Worm (Caenorhabditis elegans) whole organism, L1 larva: ENCODE data around the gene alx-1.

Experiments used
- C16A3.4 ChIP-seq: fragments of 150-350 bp; optimal IDR thresholded peaks from 2 replicates; lab custom pipeline; 2014; ENCODE audit warnings: missing biosample characterization, missing genetic modification characterization
- aly-2 ChIP-seq: fragments of 150-350 bp; optimal IDR thresholded peaks from 2 replicates; lab custom pipeline; 2014; ENCODE audit warnings: missing biosample characterization, missing genetic modification characterization
- blmp-1 ChIP-seq: fragments of 150-350 bp; optimal IDR thresholded peaks from 2 replicates; lab custom pipeline; 2014; ENCODE audit warnings: missing biosample characterization, missing genetic modification characterization
- ceh-63 ChIP-seq: fragments of 200-800 bp; sonication (Bioruptor generic); optimal IDR thresholded peaks from 2 replicates; lab custom pipeline; 2018; ENCODE audit warnings: mild to moderate bottlenecking, missing genetic modification characterization, missing compliant biosample characterization
- ceh-8 ChIP-seq: fragments of 200-800 bp; sonication (Bioruptor generic); optimal IDR thresholded peaks from 2 replicates; lab custom pipeline; 2018; ENCODE audit warnings: mild to moderate bottlenecking, missing genetic modification characterization, moderate library complexity, missing compliant biosample characterization
- ceh-82 ChIP-seq, 3 experiments: fragments of 150-350 bp in 1 of 3; sonication (generic microtip) in 2 of 3; optimal IDR thresholded peaks; 2 replicates each; lab custom pipeline; 2014 to 2017; ENCODE audit warnings: missing biosample characterization in 3 of 3, missing genetic modification characterization in 3 of 3
- dpl-1 ChIP-seq, 3 experiments: fragments of 150-350 bp in 2 of 3; sonication (generic microtip) in 1 of 3; optimal IDR thresholded peaks; 2 replicates each; lab custom pipeline; 2014 to 2017; ENCODE audit warnings: missing biosample characterization in 3 of 3, missing genetic modification characterization in 3 of 3, missing genetic modification reagents in 3 of 3
- efl-1 ChIP-seq, 4 experiments: fragments of 150-350 bp; optimal IDR thresholded peaks in 3 of 4; peaks in 1 of 4; 1 replicate in 1 of 4; 2 replicates in 3 of 4; lab custom pipeline; 2014; ENCODE audit warnings: missing biosample characterization in 2 of 4, missing genetic modification characterization in 2 of 4, missing genetic modification reagents in 2 of 4
- egl-27 ChIP-seq, 2 experiments: fragments of 150-350 bp in 1 of 2; sonication (generic microtip); optimal IDR thresholded peaks; 3 replicates each; lab custom pipeline; 2017 to 2018; ENCODE audit warnings: missing biosample characterization in 2 of 2, missing genetic modification characterization in 2 of 2, missing genetic modification reagents in 2 of 2
- elt-2 ChIP-seq: sonication (generic microtip); optimal IDR thresholded peaks from 2 replicates; lab custom pipeline; 2016; ENCODE audit warnings: missing genetic modification characterization, mild to moderate bottlenecking, inconsistent platforms, missing compliant biosample characterization, missing genetic modification reagents
- elt-3 ChIP-seq, 6 experiments: fragments of 150-350 bp in 1 of 6; sonication (generic microtip); optimal IDR thresholded peaks; 2 replicates each; lab custom pipeline; 2017 to 2018; ENCODE audit warnings: missing biosample characterization in 6 of 6, missing genetic modification characterization in 6 of 6, inconsistent platforms in 1 of 6
- fos-1 ChIP-seq: fragments of 150-350 bp; optimal IDR thresholded peaks from 2 replicates; lab custom pipeline; 2014; ENCODE audit warnings: missing biosample characterization, missing genetic modification characterization
- hlh-17 ChIP-seq: fragments of 200-800 bp; sonication (Bioruptor generic); optimal IDR thresholded peaks from 2 replicates; lab custom pipeline; 2018; ENCODE audit warnings: missing genetic modification characterization, mild to moderate bottlenecking, missing compliant biosample characterization, moderate library complexity, borderline replicate concordance
- irx-1 ChIP-seq: sonication (generic microtip); optimal IDR thresholded peaks from 2 replicates; lab custom pipeline; 2016; ENCODE audit warnings: missing genetic modification characterization, missing compliant biosample characterization
- lin-14 ChIP-seq: fragments of 200-800 bp; sonication (Bioruptor generic); optimal IDR thresholded peaks from 2 replicates; lab custom pipeline; 2018; ENCODE audit warnings: mild to moderate bottlenecking, missing genetic modification characterization, moderate library complexity, missing compliant biosample characterization
- lin-15B ChIP-seq: fragments of 150-350 bp; sonication (generic microtip); optimal IDR thresholded peaks from 3 replicates; lab custom pipeline; 2014; ENCODE audit warnings: missing biosample characterization, missing genetic modification characterization
- lin-35 ChIP-seq, 2 experiments: fragments of 150-350 bp; optimal IDR thresholded peaks; 2 replicates each; lab custom pipeline; 2014; ENCODE audit warnings: missing biosample characterization in 2 of 2, missing genetic modification characterization in 2 of 2, missing genetic modification reagents in 2 of 2
- lsy-2 ChIP-seq, 2 experiments: fragments of 150-350 bp; optimal IDR thresholded peaks; 2 replicates each; lab custom pipeline; 2014; ENCODE audit warnings: missing biosample characterization in 2 of 2, missing genetic modification characterization in 2 of 2
- mab-9 ChIP-seq: fragments of 200-800 bp; sonication (Bioruptor generic); IDR thresholded peaks from 2 replicates; pipeline ENCODE4 v1.3.6; 2022; ENCODE audit warnings: missing genetic modification reagents, missing genetic modification characterization, missing compliant biosample characterization
- mep-1 ChIP-seq: fragments of 150-350 bp; optimal IDR thresholded peaks from 2 replicates; lab custom pipeline; 2014; ENCODE audit warnings: missing biosample characterization, missing genetic modification characterization
- nhr-12 ChIP-seq: sonication (generic microtip); optimal IDR thresholded peaks from 2 replicates; lab custom pipeline; 2017; ENCODE audit warnings: missing biosample characterization, missing genetic modification characterization
- nhr-19 ChIP-seq: fragments of 200-800 bp; sonication (Bioruptor generic); conservative IDR thresholded peaks from 2 replicates; pipeline ENCODE4 v1.3.6; 2022; ENCODE audit warnings: missing genetic modification characterization, missing compliant biosample characterization
- nhr-71 ChIP-seq: sonication (generic microtip); optimal IDR thresholded peaks from 2 replicates; lab custom pipeline; 2016; ENCODE audit warnings: mild to moderate bottlenecking, missing genetic modification characterization, moderate library complexity, missing compliant biosample characterization
- nhr-76 ChIP-seq: sonication (generic microtip); optimal IDR thresholded peaks from 2 replicates; lab custom pipeline; 2017; ENCODE audit warnings: missing biosample characterization, missing genetic modification characterization
- nhr-77 ChIP-seq: fragments of 150-350 bp; optimal IDR thresholded peaks from 2 replicates; lab custom pipeline; 2014; ENCODE audit warnings: missing biosample characterization, missing genetic modification characterization
- nhr-84 ChIP-seq: sonication (generic microtip); optimal IDR thresholded peaks from 2 replicates; lab custom pipeline; 2017; ENCODE audit warnings: missing biosample characterization, missing genetic modification characterization
- pag-3 ChIP-seq: sonication (generic microtip); optimal IDR thresholded peaks from 2 replicates; lab custom pipeline; 2017; ENCODE audit warnings: missing genetic modification characterization, mild to moderate bottlenecking, missing compliant biosample characterization, antibody characterized with exemption, borderline replicate concordance; ENCODE audit not compliant: insufficient read depth
- pqm-1 ChIP-seq: sonication (generic microtip); optimal IDR thresholded peaks from 3 replicates; lab custom pipeline; 2017; ENCODE audit warnings: missing biosample characterization, missing genetic modification characterization
- skn-1 ChIP-seq: fragments of 150-350 bp; optimal IDR thresholded peaks from 2 replicates; lab custom pipeline; 2014; ENCODE audit warnings: missing biosample characterization, missing genetic modification characterization
- snpc-4 ChIP-seq: fragments of 150-350 bp; optimal IDR thresholded peaks from 2 replicates; lab custom pipeline; 2014; ENCODE audit warnings: missing biosample characterization, missing genetic modification characterization
- tlp-1 ChIP-seq: fragments of 150-350 bp; optimal IDR thresholded peaks from 2 replicates; lab custom pipeline; 2014; ENCODE audit warnings: missing biosample characterization, missing genetic modification characterization
- unc-130 ChIP-seq: fragments of 150-350 bp; optimal IDR thresholded peaks from 2 replicates; lab custom pipeline; 2017; ENCODE audit warnings: missing biosample characterization, missing genetic modification characterization, inconsistent platforms
- unc-86 ChIP-seq: sonication (generic microtip); optimal IDR thresholded peaks from 2 replicates; lab custom pipeline; 2016; ENCODE audit warnings: missing genetic modification characterization, missing compliant biosample characterization
- ztf-4 ChIP-seq: fragments of 150-350 bp; optimal IDR thresholded peaks from 2 replicates; lab custom pipeline; 2014; ENCODE audit warnings: missing biosample characterization, missing genetic modification characterization

The alx-1 gene

DNA sequence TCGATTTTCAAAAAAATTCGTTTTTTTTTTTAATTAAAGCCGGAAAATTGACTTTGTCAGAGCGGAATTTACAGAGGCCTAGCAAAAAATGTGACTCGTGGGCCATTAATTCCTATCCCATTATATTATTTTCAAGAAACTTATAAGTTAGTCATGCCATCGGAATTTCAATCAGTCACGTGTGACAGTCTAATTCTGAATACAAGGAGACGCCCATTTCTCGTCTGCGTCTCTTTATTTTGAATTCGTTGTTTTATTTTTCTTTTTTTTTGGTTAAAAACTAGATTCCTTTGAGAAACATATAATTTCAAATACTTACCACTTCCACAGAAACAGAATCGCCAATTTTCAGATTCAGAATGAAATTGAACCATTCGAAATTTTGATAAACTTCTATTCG lies 48.4 kb upstream of the alx-1 start (continued):
- TF ChIP-seq snpc-4 (no peak), nhr-71 (tag; lab: Kevin White, UChicago) (peak; percentile 49), skn-1 (peak; percentile 4), lin-15B (tag; lab: Kevin White, UChicago) (no peak), tlp-1 (tag; lab: Kevin White, UChicago) (no peak), nhr-19 (GFP tag; lab: Robert Waterston, UW) (no peak)

DNA sequence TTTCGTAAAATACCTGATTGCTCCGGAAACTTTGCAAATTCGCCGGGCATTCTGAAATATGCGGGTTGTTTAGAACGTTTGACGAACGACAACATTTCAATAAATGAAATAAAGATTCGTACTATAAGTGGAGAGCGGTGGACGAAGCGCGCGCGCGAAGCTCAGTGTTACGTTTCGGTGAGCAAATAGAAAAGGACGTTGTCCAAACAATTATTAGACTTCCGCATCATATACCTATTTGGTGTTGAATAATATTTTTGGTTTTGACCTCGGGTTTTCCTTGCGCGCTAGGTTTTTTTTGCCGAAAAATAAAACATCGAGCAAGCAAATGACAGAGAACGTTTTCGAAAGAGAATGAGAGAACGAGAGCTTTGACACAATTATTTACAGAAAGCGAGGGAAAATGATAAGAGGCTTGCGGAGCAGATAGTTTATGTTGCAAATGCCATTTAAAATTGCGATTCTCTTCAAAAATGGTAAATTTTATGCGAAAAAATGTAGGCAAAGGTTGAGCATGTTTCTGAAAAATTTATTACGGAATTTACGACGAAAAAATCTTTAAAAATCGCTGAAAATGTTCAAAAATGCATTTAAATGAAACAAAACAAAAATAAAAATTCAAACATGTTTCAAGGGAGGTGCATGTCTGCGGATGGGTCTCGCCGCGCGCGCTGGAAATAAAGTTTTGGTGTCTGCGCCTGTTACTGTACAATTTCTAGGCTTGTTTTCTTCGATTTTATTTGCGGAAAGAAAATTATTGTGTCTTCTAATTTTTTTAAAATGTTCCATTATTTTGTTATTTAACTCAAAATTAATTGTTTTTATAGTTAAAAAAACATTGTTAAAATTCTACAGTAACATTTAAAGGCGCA lies 46.3 kb upstream of the alx-1 start, which contains the start of the genes cyld-1 and F40F12.9:
cyld-1 (minus strand) TSS at position 51 of the 872 bp plus-strand sequence.
F40F12.9 (plus strand) TSS at position 721 of the 872 bp plus-strand sequence.
- peak; percentile 28 for TF ChIP-seq lin-14 (GFP tag; lab: Kevin White, UChicago)
- TF ChIP-seq ztf-4 (tag; lab: Kevin White, UChicago), result no peak
- no peak for TF ChIP-seq C16A3.4 (tag; lab: Kevin White, UChicago)
- TF ChIP-seq mab-9 (GFP tag; lab: Robert Waterston, UW), result no peak
- TF ChIP-seq nhr-84 (tag; lab: Kevin White, UChicago), result no peak
- peak in 1 of 2 experiments; percentile 20 for TF ChIP-seq lin-35 (GFP tag; optimal IDR thresholded peaks at IDR 0.05; lab: Kevin White, UChicago)
- no peak for TF ChIP-seq nhr-77 (tag; lab: Kevin White, UChicago)
- TF ChIP-seq, all 84 proteins: peak for 2

DNA sequence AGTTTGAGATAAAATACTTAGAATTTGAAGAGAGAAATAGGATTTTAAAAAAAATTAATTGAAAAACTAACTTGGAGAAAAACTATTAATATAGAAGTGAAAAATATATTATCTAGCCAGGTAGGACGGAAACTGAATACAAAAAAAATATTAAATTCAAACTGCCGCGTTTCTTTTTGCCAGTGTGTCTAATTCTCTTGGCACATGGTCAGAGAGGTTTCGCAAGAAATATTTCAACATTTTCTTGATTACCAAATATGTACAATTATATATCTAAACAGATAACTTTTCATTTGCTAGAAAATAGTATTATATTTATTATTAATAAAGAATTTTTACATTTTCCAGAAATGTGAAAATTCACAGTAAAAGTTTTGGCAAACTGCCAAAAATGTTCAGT lies 44.6 kb upstream of the alx-1 start:
- TF ChIP-seq ceh-82 (tag; optimal IDR thresholded peaks at IDR 0.05; lab: Kevin White, UChicago) (peak in 1 of 3 experiments; percentile 3), lin-35 (GFP tag; optimal IDR thresholded peaks at IDR 0.05; lab: Kevin White, UChicago) (peak; percentile 43 to 76), skn-1 (peak; percentile 77), ztf-4 (tag; lab: Kevin White, UChicago) (no peak), ceh-63 (no peak), dpl-1 (GFP tag; optimal IDR thresholded peaks at IDR 0.05; lab: Kevin White, UChicago) (peak; percentile 49 to 69 (median 64)), efl-1 (optimal IDR thresholded peaks at IDR 0.05; lab: Kevin White, UChicago) (peak in 1 of 2 experiments; percentile 42), efl-1 (GFP tag; optimal IDR thresholded peaks at IDR 0.05 in 1 of 2; lab: Kevin White, UChicago) (peak; percentile 68 to 96), mep-1 (tag; lab: Kevin White, UChicago) (no peak), nhr-19 (GFP tag; lab: Robert Waterston, UW) (no peak), fos-1 (no peak)
- TF ChIP-seq, all 84 proteins: peak for 5

- TF ChIP-seq elt-3 (tag; optimal IDR thresholded peaks at IDR 0.05; lab: Kevin White, UChicago), result peak in 1 of 6 experiments; percentile 25
- TF ChIP-seq pag-3 (tag; lab: Kevin White, UChicago), result no peak
- peak; percentile 11 for TF ChIP-seq unc-130 (tag; lab: Kevin White, UChicago)
- TF ChIP-seq blmp-1 (tag; lab: Kevin White, UChicago), result peak; percentile 16
- TF ChIP-seq efl-1 (optimal IDR thresholded peaks at IDR 0.05; lab: Kevin White, UChicago), result no peak
- peak in 1 of 2 experiments; percentile 44 for TF ChIP-seq efl-1 (GFP tag; optimal IDR thresholded peaks at IDR 0.05 in 1 of 2; lab: Kevin White, UChicago)
- no peak for TF ChIP-seq hlh-17 (GFP tag; lab: Kevin White, UChicago)
- no peak for TF ChIP-seq lin-14 (GFP tag; lab: Kevin White, UChicago)
- TF ChIP-seq unc-86 (tag; lab: Kevin White, UChicago), result no peak
- TF ChIP-seq lin-35 (GFP tag; optimal IDR thresholded peaks at IDR 0.05; lab: Kevin White, UChicago), result peak in 1 of 2 experiments; percentile 54
- TF ChIP-seq aly-2 (tag; lab: Kevin White, UChicago), result no peak
- TF ChIP-seq elt-2 (tag; lab: Kevin White, UChicago), result peak; percentile 22
- TF ChIP-seq, all 84 proteins: peak for 6
These were observed 44.2 kb upstream of the alx-1 start for ce11 chrIII:9912998-9913397.

DNA sequence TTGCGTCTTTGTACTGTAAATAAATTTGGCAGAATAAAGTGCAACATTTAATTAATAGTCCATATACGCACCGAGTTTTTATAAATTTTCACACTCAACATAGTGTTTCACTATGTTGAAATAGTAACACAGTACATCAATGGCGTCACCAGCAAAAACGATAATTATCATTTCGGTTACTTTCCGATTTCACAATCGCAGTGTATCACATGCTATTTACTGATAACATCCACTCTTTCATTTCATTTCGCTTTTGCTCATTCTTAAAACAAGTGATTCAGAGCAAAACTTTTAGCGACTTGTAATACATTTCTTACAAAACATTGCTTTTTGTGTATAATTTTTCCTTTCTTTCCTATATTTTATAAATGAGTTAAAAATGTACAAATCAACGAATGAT lies 43.4 kb upstream of the alx-1 start, which contains the start of gene cbp-3:
cbp-3 (plus strand) TSS at position 272 of the 400 bp plus-strand sequence.
- TF ChIP-seq ceh-8 (GFP tag; lab: Kevin White, UChicago), result no peak
- peak; percentile 28 for TF ChIP-seq elt-2 (tag; lab: Kevin White, UChicago)
- TF ChIP-seq egl-27 (tag; optimal IDR thresholded peaks at IDR 0.05; lab: Kevin White, UChicago), result no peak
- TF ChIP-seq nhr-76, result no peak
- peak; percentile 75 for TF ChIP-seq pqm-1 (tag; lab: Kevin White, UChicago)
- TF ChIP-seq nhr-12, result no peak
- TF ChIP-seq lsy-2 (tag; optimal IDR thresholded peaks at IDR 0.05; lab: Kevin White, UChicago), result no peak
- no peak for TF ChIP-seq irx-1 (tag; lab: Kevin White, UChicago)
- TF ChIP-seq blmp-1 (tag; lab: Kevin White, UChicago), result no peak
- TF ChIP-seq lin-35 (GFP tag; optimal IDR thresholded peaks at IDR 0.05; lab: Kevin White, UChicago), result peak in 1 of 2 experiments; percentile 41
